Worm (Caenorhabditis elegans) whole organism, L2 larva: ENCODE data around the gene phf-33.

ENCODE experiments used
- alr-1 ChIP-seq: fragments of 150-350 bp; optimal IDR thresholded peaks from 2 replicates; lab custom pipeline; 2014; ENCODE audit warnings: missing biosample characterization, missing genetic modification characterization
- blmp-1 ChIP-seq: sonication (generic microtip); optimal IDR thresholded peaks from 2 replicates; lab custom pipeline; 2017; ENCODE audit warnings: missing genetic modification characterization, mild to moderate bottlenecking, missing compliant biosample characterization, antibody characterized with exemption, moderate library complexity; ENCODE audit not compliant: insufficient read depth
- dmd-4 ChIP-seq: sonication (generic microtip); optimal IDR thresholded peaks from 2 replicates; lab custom pipeline; 2017; ENCODE audit warnings: missing biosample characterization, missing genetic modification characterization
- fos-1 ChIP-seq: fragments of 150-350 bp; optimal IDR thresholded peaks from 2 replicates; lab custom pipeline; 2014; ENCODE audit warnings: missing biosample characterization, missing genetic modification characterization
- lin-11 ChIP-seq: fragments of 150-350 bp; sonication (generic microtip); optimal IDR thresholded peaks from 2 replicates; lab custom pipeline; 2014; ENCODE audit warnings: missing biosample characterization, missing genetic modification characterization, inconsistent platforms, mixed read lengths
- lsy-2 ChIP-seq, 2 experiments: fragments of 150-350 bp in 1 of 2; sonication (generic microtip) in 1 of 2; optimal IDR thresholded peaks; 2 replicates each; lab custom pipeline; 2014 to 2017; ENCODE audit warnings: missing biosample characterization in 2 of 2, missing genetic modification characterization in 2 of 2
- mab-5 ChIP-seq: fragments of 150-350 bp; optimal IDR thresholded peaks from 2 replicates; lab custom pipeline; 2014; ENCODE audit warnings: missing biosample characterization, missing genetic modification characterization
- nhr-21 ChIP-seq: fragments of 150-350 bp; optimal IDR thresholded peaks from 2 replicates; lab custom pipeline; 2014; ENCODE audit warnings: missing biosample characterization, missing genetic modification characterization
- nhr-25 ChIP-seq: fragments of 150-350 bp; sonication (generic microtip); optimal IDR thresholded peaks from 3 replicates; lab custom pipeline; 2014; ENCODE audit warnings: missing biosample characterization, missing genetic modification characterization
- nhr-6 ChIP-seq: fragments of 150-350 bp; optimal IDR thresholded peaks from 2 replicates; lab custom pipeline; 2014; ENCODE audit warnings: missing biosample characterization, missing genetic modification characterization
- nhr-77 ChIP-seq: fragments of 150-350 bp; optimal IDR thresholded peaks from 2 replicates; lab custom pipeline; 2014; ENCODE audit warnings: missing biosample characterization, missing genetic modification characterization
- unc-55 ChIP-seq: fragments of 150-350 bp; sonication (generic microtip); optimal IDR thresholded peaks from 3 replicates; lab custom pipeline; 2014; ENCODE audit warnings: missing biosample characterization, missing genetic modification reagents, missing genetic modification characterization

- TF ChIP-seq dmd-4 (tag; lab: Kevin White, UChicago) (no peak), nhr-21 (tag; lab: Kevin White, UChicago) (no peak), nhr-25 (tag; lab: Kevin White, UChicago) (no peak), fos-1 (tag; lab: Kevin White, UChicago) (no peak), nhr-6 (tag; lab: Kevin White, UChicago) (no peak), lin-11 (tag; lab: Kevin White, UChicago) (no peak), mab-5 (tag; lab: Kevin White, UChicago) (no peak), unc-55 (no peak), blmp-1 (no peak), lsy-2 (tag; optimal IDR thresholded peaks at IDR 0.05; lab: Kevin White, UChicago) (no peak), alr-1 (tag; lab: Kevin White, UChicago) (no peak), nhr-77 (tag; lab: Kevin White, UChicago) (no peak)
These were observed at the start of gene phf-33 for ce11 chrX:13278876-13279275.
